Fruit fly (Drosophila melanogaster): ENCODE results near the gene Tspo.

The Tspo gene

dm6 chr2L:523165-523835, 36.1 kb upstream of the Tspo start (continued):
- no peak for TF ChIP-seq Hey (tag; optimal IDR thresholded peaks at IDR 0.05)
- TF ChIP-seq ttk (GFP tag; IDR thresholded peaks at IDR 0.05), result no peak
- no peak for TF ChIP-seq fd3F (GFP tag; optimal IDR thresholded peaks at IDR 0.05)
- TF ChIP-seq h (optimal IDR thresholded peaks at IDR 0.05), result no peak
- no peak for TF ChIP-seq Vsx1 (GFP tag; optimal IDR thresholded peaks at IDR 0.05)
- TF ChIP-seq CG12236 (GFP tag; optimal IDR thresholded peaks at IDR 0.05), result peak; percentile 13
- peak; percentile 22; the same call in 1 of the 2 replicates for TF ChIP-seq E2f2 (GFP tag; IDR thresholded peaks at IDR 0.05)
- peak; percentile 45 for TF ChIP-seq eyg (GFP tag; optimal IDR thresholded peaks at IDR 0.05)
- TF ChIP-seq gfzf (GFP tag; optimal IDR thresholded peaks at IDR 0.05), result no peak
- TF ChIP-seq ato (GFP tag; IDR thresholded peaks at IDR 0.05; ENCODE audit: partially characterized antibody), result no peak
- peak; percentile 15 for TF ChIP-seq chn (GFP tag; optimal IDR thresholded peaks at IDR 0.05)
- TF ChIP-seq dysf (GFP tag; IDR thresholded peaks at IDR 0.05), result no peak
- TF ChIP-seq CG2875 (GFP tag; optimal IDR thresholded peaks at IDR 0.05), result no peak
- TF ChIP-seq ftz-f1 (GFP tag; optimal IDR thresholded peaks at IDR 0.05), result peak; percentile 57
- no peak for TF ChIP-seq sc (optimal IDR thresholded peaks at IDR 0.05)
- TF ChIP-seq sc (GFP tag; optimal IDR thresholded peaks at IDR 0.05), result no peak
- TF ChIP-seq tio (GFP tag; optimal IDR thresholded peaks at IDR 0.05), result no peak
- TF ChIP-seq Trl (optimal IDR thresholded peaks at IDR 0.05), result peak; percentile 52 to 75
- peak; percentile 63 for TF ChIP-seq Trl (GFP tag; optimal IDR thresholded peaks at IDR 0.05)
- TF ChIP-seq tna (GFP tag; IDR thresholded peaks at IDR 0.05; ENCODE audit: partially characterized antibody), result peak; percentile 70
- peak; percentile 41 for TF ChIP-seq lab (GFP tag; optimal IDR thresholded peaks at IDR 0.05)
- no peak for TF ChIP-seq fru (optimal IDR thresholded peaks at IDR 0.05)
- TF ChIP-seq Optix (GFP tag; IDR thresholded peaks at IDR 0.05), result 0 out of 3 replicates have a peak, but pooled peaks have one; percentile 36
- no peak for TF ChIP-seq Neu2 (GFP tag; optimal IDR thresholded peaks at IDR 0.05; ENCODE audit: borderline replicate concordance)
- TF ChIP-seq CG11695 (GFP tag; IDR thresholded peaks at IDR 0.05), result peak; percentile 32; the same call in 2 of the 3 replicates
- no peak for TF ChIP-seq CG18764 (GFP tag; optimal IDR thresholded peaks at IDR 0.05)
- no peak for TF ChIP-seq HLH54F (GFP tag; optimal IDR thresholded peaks at IDR 0.05)
- peak; percentile 78 for TF ChIP-seq gro (GFP tag; optimal IDR thresholded peaks at IDR 0.05)
- no peak for TF ChIP-seq CG10462 (GFP tag; optimal IDR thresholded peaks at IDR 0.05)
- no peak for TF ChIP-seq Dp (GFP tag; optimal IDR thresholded peaks at IDR 0.05)
- TF ChIP-seq danr (GFP tag; IDR thresholded peaks at IDR 0.05), result no peak
- no peak for TF ChIP-seq gt (GFP tag; IDR thresholded peaks at IDR 0.05)
- peak; percentile 42 for TF ChIP-seq CG17385 (GFP tag; optimal IDR thresholded peaks at IDR 0.05)
- peak; percentile 52 for TF ChIP-seq unc-4 (GFP tag; IDR thresholded peaks at IDR 0.05; ENCODE audit: partially characterized antibody)
- no peak for TF ChIP-seq CG11696 (GFP tag; IDR thresholded peaks at IDR 0.05)
- TF ChIP-seq aop (GFP tag; IDR thresholded peaks at IDR 0.05), result 0 out of 2 replicates have a peak, but pooled peaks have one; percentile 32
- TF ChIP-seq CG14860 (GFP tag; IDR thresholded peaks at IDR 0.05; ENCODE audit: partially characterized antibody), result no peak
- TF ChIP-seq Chrac-16 (GFP tag; optimal IDR thresholded peaks at IDR 0.05), result no peak
- TF ChIP-seq CG14710 (tag; optimal IDR thresholded peaks at IDR 0.05), result peak; percentile 25
- TF ChIP-seq Xbp1 (GFP tag; optimal IDR thresholded peaks at IDR 0.05), result no peak
- peak; percentile 38 for TF ChIP-seq Meics (GFP tag; optimal IDR thresholded peaks at IDR 0.05)
- TF ChIP-seq CG30020 (tag; optimal IDR thresholded peaks at IDR 0.05), result no peak
- TF ChIP-seq inv (GFP tag; IDR thresholded peaks at IDR 0.05; ENCODE audit: partially characterized antibody), result no peak; the same call in 1 of the 2 replicates
- peak; percentile 23 for TF ChIP-seq schlank (tag; optimal IDR thresholded peaks at IDR 0.05)
- TF ChIP-seq CG10209 (GFP tag; optimal IDR thresholded peaks at IDR 0.05), result no peak
- TF ChIP-seq Sox102F (GFP tag; optimal IDR thresholded peaks at IDR 0.05), result no peak
- TF ChIP-seq CG8388 (GFP tag; optimal IDR thresholded peaks at IDR 0.05), result no peak
- TF ChIP-seq Fer2 (tag; optimal IDR thresholded peaks at IDR 0.05), result no peak
- TF ChIP-seq caup (GFP tag; optimal IDR thresholded peaks at IDR 0.05; ENCODE audit: severe bottlenecking), result peak; percentile 22
- peak; percentile 92; the same call in 2 of the 4 replicates for TF ChIP-seq chinmo (GFP tag; IDR thresholded peaks at IDR 0.05; ENCODE audit: partially characterized antibody)
